Worm (Caenorhabditis elegans) whole organism, L2 larva: Measurements from ENCODE around the gene W01G7.4.

Experiments used
- ama-1 ChIP-seq: fragments of 150-350 bp; optimal IDR thresholded peaks from 2 replicates; lab custom pipeline; 2018; ENCODE audit warnings: inconsistent platforms
- lin-39 ChIP-seq: fragments of 150-350 bp; optimal IDR thresholded peaks from 2 replicates; lab custom pipeline; 2014; ENCODE audit warnings: missing biosample characterization, missing genetic modification reagents, missing genetic modification characterization
- ztf-11 ChIP-seq: sonication (generic microtip); optimal IDR thresholded peaks from 2 replicates; lab custom pipeline; 2017; ENCODE audit warnings: missing biosample characterization, missing genetic modification characterization

DNA sequence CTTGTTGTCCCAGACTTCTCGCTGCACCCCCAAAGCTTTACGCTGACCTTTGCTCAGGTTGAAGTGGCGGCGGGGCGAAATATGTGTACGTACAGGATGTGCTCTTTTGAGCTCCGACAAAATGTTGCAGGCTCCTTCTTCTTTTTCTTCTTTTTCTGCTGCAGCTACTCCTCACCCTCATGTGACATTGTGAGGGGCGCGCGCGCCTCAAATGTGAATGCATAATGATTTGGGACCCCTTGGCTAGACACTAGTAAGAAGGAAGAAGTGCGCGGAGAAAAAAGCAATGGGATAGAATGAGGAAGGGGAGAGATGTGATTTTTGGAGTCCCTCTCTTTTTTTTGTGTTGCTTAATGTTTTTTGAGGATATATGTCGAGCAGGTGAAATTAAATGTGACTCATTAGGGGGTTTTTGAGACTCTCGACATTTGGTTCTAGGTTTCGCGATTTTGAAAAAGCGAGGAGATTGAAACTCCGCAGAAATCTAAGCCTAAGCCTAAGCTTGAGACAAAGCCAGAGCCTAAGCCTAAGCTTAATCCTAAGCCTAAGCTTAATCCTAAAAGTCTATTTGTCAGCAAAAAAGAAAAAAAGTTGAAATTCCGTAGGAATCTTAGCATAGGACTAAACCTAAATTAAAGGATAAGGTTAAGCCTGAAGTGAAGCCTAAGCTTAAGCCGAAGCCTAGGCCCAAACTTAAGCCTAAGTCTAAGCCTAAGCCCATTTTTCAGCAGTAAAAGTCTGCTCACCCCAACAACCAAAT is 23.6 kb upstream of the W01G7.4 start:
- TF ChIP-seq ztf-11 (tag; lab: Kevin White, UChicago) = no peak
- TF ChIP-seq lin-39 (tag; lab: Kevin White, UChicago) = no peak
- no peak for TF ChIP-seq ama-1 (lab: Kevin White, UChicago)
